Fruit fly (Drosophila melanogaster) whole organism, embryonic: ENCODE data around the gene PGRP-LF.

Experiments
- Atf6 ChIP-seq: fragments of 200-800 bp; sonication (Bioruptor generic); IDR thresholded peaks from 2 replicates; pipeline ENCODE4 v1.3.6; 2022; ENCODE audit warnings: missing biosample characterization, missing genetic modification characterization
- CG10209 ChIP-seq: fragments of 200-800 bp; sonication (Bioruptor generic); optimal IDR thresholded peaks from 3 replicates; lab custom pipeline; 2017; ENCODE audit warnings: missing biosample characterization, mild to moderate bottlenecking, missing genetic modification characterization, missing genetic modification reagents
- CG10431 ChIP-seq: fragments of 200-800 bp; sonication (Bioruptor generic); optimal IDR thresholded peaks from 3 replicates; lab custom pipeline; 2018; ENCODE audit warnings: missing biosample characterization, mild to moderate bottlenecking, missing genetic modification characterization
- CG10462 ChIP-seq: fragments of 200-800 bp; sonication (Bioruptor generic); optimal IDR thresholded peaks from 2 replicates; lab custom pipeline; 2016; ENCODE audit warnings: missing biosample characterization, missing genetic modification characterization
- CG10959 ChIP-seq: fragments of 200-800 bp; sonication (Bioruptor generic); IDR thresholded peaks from 2 replicates; pipeline ENCODE4 v1.3.6; 2022; ENCODE audit warnings: missing biosample characterization, missing genetic modification characterization
- CG1233 ChIP-seq: fragments of 200-800 bp; sonication (Bioruptor generic); optimal IDR thresholded peaks from 4 replicates; lab custom pipeline; 2018; ENCODE audit warnings: missing biosample characterization, mild to moderate bottlenecking, missing genetic modification characterization
- CG13296 ChIP-seq: fragments of 200-800 bp; sonication (Bioruptor generic); optimal IDR thresholded peaks from 3 replicates; lab custom pipeline; 2018; ENCODE audit warnings: missing biosample characterization, mild to moderate bottlenecking, missing genetic modification characterization
- CG14014 ChIP-seq: fragments of 200-800 bp; sonication (Bioruptor generic); IDR thresholded peaks from 2 replicates; pipeline ENCODE4 v1.3.6; 2022; ENCODE audit warnings: missing biosample characterization, missing genetic modification characterization
- CG14860 ChIP-seq: fragments of 200-800 bp; sonication (Bioruptor generic); IDR thresholded peaks from 3 replicates; pipeline ENCODE4 v1.3.6; 2022; ENCODE audit warnings: missing biosample characterization, missing genetic modification characterization; ENCODE audit not compliant: partially characterized antibody
- CG15011 ChIP-seq: fragments of 200-800 bp; sonication (Bioruptor generic); optimal IDR thresholded peaks from 3 replicates; lab custom pipeline; 2018; ENCODE audit warnings: missing biosample characterization, mild to moderate bottlenecking, missing genetic modification characterization
- CG1832 ChIP-seq: fragments of 200-800 bp; sonication (Bioruptor generic); optimal IDR thresholded peaks from 2 replicates; lab custom pipeline; 2017; ENCODE audit warnings: missing biosample characterization, mild to moderate bottlenecking, missing genetic modification characterization, inconsistent platforms
- CG2116 ChIP-seq: fragments of 200-800 bp; sonication (Bioruptor generic); optimal IDR thresholded peaks from 3 replicates; lab custom pipeline; 2018; ENCODE audit warnings: missing biosample characterization, mild to moderate bottlenecking, missing genetic modification characterization
- CG3407 ChIP-seq: fragments of 200-800 bp; sonication (Bioruptor generic); optimal IDR thresholded peaks from 2 replicates; lab custom pipeline; 2018; ENCODE audit warnings: missing biosample characterization, mild to moderate bottlenecking, missing genetic modification characterization
- CG6791 ChIP-seq: fragments of 200-800 bp; sonication (Bioruptor generic); IDR thresholded peaks from 3 replicates; pipeline ENCODE4 v1.3.6; 2022; ENCODE audit warnings: missing biosample characterization, missing genetic modification characterization; ENCODE audit not compliant: partially characterized antibody
- CG8924 ChIP-seq: fragments of 200-800 bp; optimal IDR thresholded peaks from 3 replicates; lab custom pipeline; 2019; ENCODE audit warnings: missing biosample characterization, mild to moderate bottlenecking, missing genetic modification characterization, moderate library complexity
- CG9932 ChIP-seq: fragments of 200-800 bp; sonication (Bioruptor generic); IDR thresholded peaks from 2 replicates; pipeline ENCODE4 v1.3.6; 2022; ENCODE audit warnings: missing biosample characterization, missing genetic modification characterization
- Dek ChIP-seq: fragments of 200-800 bp; sonication (Bioruptor generic); optimal IDR thresholded peaks from 3 replicates; lab custom pipeline; 2019; ENCODE audit warnings: missing biosample characterization, mild to moderate bottlenecking, missing genetic modification characterization, moderate library complexity
- E2f2 ChIP-seq: fragments of 200-800 bp; sonication (Bioruptor generic); IDR thresholded peaks from 2 replicates; pipeline ENCODE4 v1.3.6; 2022; ENCODE audit warnings: missing biosample characterization, missing genetic modification characterization
- Ets65A ChIP-seq: fragments of 200-800 bp; sonication (Bioruptor generic); peaks from one replicate; lab custom pipeline; 2016; ENCODE audit warnings: missing biosample characterization, missing genetic modification characterization
- Hmr ChIP-seq: fragments of 200-800 bp; sonication (Bioruptor generic); optimal IDR thresholded peaks from 3 replicates; lab custom pipeline; 2017; ENCODE audit warnings: mild to moderate bottlenecking, missing biosample characterization, missing genetic modification reagents, missing genetic modification characterization
- Hr3 ChIP-seq: fragments of 200-800 bp; sonication (Bioruptor generic); optimal IDR thresholded peaks from 3 replicates; lab custom pipeline; 2016; ENCODE audit warnings: missing biosample characterization, missing genetic modification characterization
- Med ChIP-seq: fragments of 200-800 bp; sonication (Bioruptor generic); peaks from one replicate; lab custom pipeline; 2016; ENCODE audit warnings: missing biosample characterization, missing genetic modification characterization, mild to moderate bottlenecking, inconsistent platforms, moderate library complexity
- Nf-YC ChIP-seq: fragments of 200-800 bp; optimal IDR thresholded peaks from 3 replicates; lab custom pipeline; 2019; ENCODE audit warnings: missing biosample characterization, mild to moderate bottlenecking, missing genetic modification characterization, moderate library complexity
- NfI ChIP-seq: fragments of 200-800 bp; sonication (Bioruptor generic); optimal IDR thresholded peaks from 3 replicates; lab custom pipeline; 2018; ENCODE audit warnings: missing biosample characterization, mild to moderate bottlenecking, missing genetic modification characterization, moderate library complexity
- Oli ChIP-seq: fragments of 200-800 bp; sonication (Bioruptor generic); optimal IDR thresholded peaks from 2 replicates; lab custom pipeline; 2018; ENCODE audit warnings: missing biosample characterization, mild to moderate bottlenecking, missing genetic modification characterization, moderate library complexity
- Ptx1 ChIP-seq: fragments of 200-800 bp; sonication (Bioruptor generic); IDR thresholded peaks from 2 replicates; pipeline ENCODE4 v1.3.6; 2022; ENCODE audit warnings: missing biosample characterization, missing genetic modification characterization
- Scr ChIP-seq: fragments of 200-800 bp; sonication (Bioruptor generic); IDR thresholded peaks from 2 replicates; pipeline ENCODE4 v1.3.6; 2022; ENCODE audit warnings: missing biosample characterization, missing genetic modification characterization; ENCODE audit not compliant: partially characterized antibody
- bbx ChIP-seq: fragments of 200-800 bp; sonication (Bioruptor generic); IDR thresholded peaks from 2 replicates; pipeline ENCODE4 v1.3.6; 2022; ENCODE audit warnings: missing biosample characterization, missing genetic modification characterization; ENCODE audit not compliant: partially characterized antibody
- bcd ChIP-seq: fragments of 200-800 bp; sonication (Bioruptor generic); optimal IDR thresholded peaks from 2 replicates; lab custom pipeline; 2017; ENCODE audit warnings: missing biosample characterization, mild to moderate bottlenecking, missing genetic modification characterization
- cg ChIP-seq: fragments of 200-800 bp; sonication (Bioruptor generic); optimal IDR thresholded peaks from 3 replicates; lab custom pipeline; 2019; ENCODE audit warnings: missing biosample characterization, mild to moderate bottlenecking, missing genetic modification characterization, moderate library complexity
- chinmo ChIP-seq: fragments of 200-800 bp; sonication (Bioruptor generic); IDR thresholded peaks from 4 replicates; pipeline ENCODE4 v1.3.6; 2022; ENCODE audit warnings: missing biosample characterization, missing genetic modification characterization; ENCODE audit not compliant: partially characterized antibody
- corto ChIP-seq: fragments of 200-800 bp; sonication (Bioruptor generic); optimal IDR thresholded peaks from 2 replicates; lab custom pipeline; 2016; ENCODE audit warnings: missing biosample characterization, mild to moderate bottlenecking, missing genetic modification characterization, moderate library complexity
- fd3F ChIP-seq: fragments of 200-800 bp; sonication (Bioruptor generic); optimal IDR thresholded peaks from 2 replicates; lab custom pipeline; 2018; ENCODE audit warnings: missing biosample characterization, mild to moderate bottlenecking, missing genetic modification characterization, moderate library complexity
- gce ChIP-seq: fragments of 200-800 bp; sonication (Bioruptor generic); IDR thresholded peaks from 3 replicates; pipeline ENCODE4 v1.3.6; 2022; ENCODE audit warnings: missing biosample characterization, missing genetic modification characterization
- hbn ChIP-seq: fragments of 200-800 bp; sonication (Bioruptor generic); IDR thresholded peaks from 2 replicates; pipeline ENCODE4 v1.3.6; 2022; ENCODE audit warnings: missing biosample characterization, missing genetic modification characterization; ENCODE audit not compliant: partially characterized antibody
- nom ChIP-seq: fragments of 200-800 bp; sonication (Bioruptor generic); optimal IDR thresholded peaks from 2 replicates; lab custom pipeline; 2017; ENCODE audit warnings: missing biosample characterization, missing genetic modification characterization, mild to moderate bottlenecking, moderate library complexity, missing genetic modification reagents
- pho ChIP-seq: fragments of 200-800 bp; sonication (Bioruptor generic); optimal IDR thresholded peaks from 2 replicates; lab custom pipeline; 2016; ENCODE audit warnings: missing biosample characterization, missing genetic modification characterization
- salm ChIP-seq: fragments of 200-800 bp; sonication (Bioruptor generic); optimal IDR thresholded peaks from 2 replicates; lab custom pipeline; 2018; ENCODE audit warnings: missing biosample characterization, mild to moderate bottlenecking, missing genetic modification characterization
- sd ChIP-seq: fragments of 200-800 bp; sonication (Bioruptor generic); optimal IDR thresholded peaks from 3 replicates; lab custom pipeline; 2018; ENCODE audit warnings: missing biosample characterization, mild to moderate bottlenecking, missing genetic modification characterization, moderate library complexity
- sens ChIP-seq: fragments of 200-800 bp; sonication (Bioruptor generic); peaks from one replicate; lab custom pipeline; 2016; ENCODE audit warnings: missing biosample characterization, missing genetic modification characterization
- seq ChIP-seq: fragments of 200-800 bp; sonication (Bioruptor generic); IDR thresholded peaks from 2 replicates; pipeline ENCODE4 v1.3.6; 2022; ENCODE audit warnings: missing biosample characterization, missing genetic modification characterization
- sr ChIP-seq: fragments of 200-800 bp; sonication (Bioruptor generic); IDR thresholded peaks from 3 replicates; pipeline ENCODE4 v1.3.6; 2022; ENCODE audit warnings: missing biosample characterization, missing genetic modification characterization
- tin ChIP-seq: fragments of 200-800 bp; sonication (Bioruptor generic); optimal IDR thresholded peaks from 3 replicates; lab custom pipeline; 2016; ENCODE audit warnings: missing biosample characterization, missing genetic modification characterization
- tx ChIP-seq: fragments of 200-800 bp; sonication (Bioruptor generic); optimal IDR thresholded peaks from 2 replicates; lab custom pipeline; 2016; ENCODE audit warnings: missing biosample characterization, missing genetic modification characterization
- zfh2 ChIP-seq: fragments of 200-800 bp; sonication (Bioruptor generic); optimal IDR thresholded peaks from 2 replicates; lab custom pipeline; 2016; ENCODE audit warnings: missing biosample characterization, missing genetic modification characterization

PGRP-LF gene

DNA sequence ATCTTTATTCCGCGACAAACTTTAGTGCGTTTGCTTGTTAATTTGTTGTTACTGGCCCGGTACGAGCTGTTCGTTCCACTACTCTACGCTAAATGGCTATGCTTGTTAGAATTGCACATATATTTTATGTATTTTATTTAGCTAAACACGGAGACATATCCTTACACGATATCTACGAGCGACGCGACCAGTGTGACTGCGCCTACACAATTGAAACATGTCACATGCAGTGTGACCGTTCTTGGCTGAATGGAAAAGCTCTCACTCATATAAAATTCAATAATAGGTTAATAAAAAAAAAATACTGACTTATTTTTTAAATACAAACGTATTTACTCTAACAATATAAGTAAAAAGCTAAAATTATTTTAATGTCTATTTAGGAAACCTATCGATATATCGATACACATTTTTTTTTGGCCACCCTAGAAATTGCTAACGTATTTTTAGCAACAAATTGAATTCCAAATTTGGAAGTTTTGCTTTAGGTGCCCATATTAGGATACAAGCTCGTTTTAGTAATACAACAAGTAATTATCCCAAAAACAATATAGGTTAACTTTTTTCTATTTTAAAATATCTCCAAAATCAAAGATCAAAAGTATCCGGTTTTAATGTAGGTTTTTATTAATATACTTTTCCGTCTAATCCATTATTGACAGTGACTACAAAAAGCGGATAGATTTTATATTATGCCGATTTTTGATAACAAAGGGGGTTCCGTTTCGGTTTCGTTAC is 49.8 kb downstream of the PGRP-LF start, which contains the start of gene CG4080 (continued):
- TF ChIP-seq Hr3 (GFP tag; lab: Kevin White, UChicago) (peak; percentile 19), corto (GFP tag; lab: Kevin White, UChicago) (peak; percentile 32), CG14014 (GFP tag; lab: Robert Waterston, UW) (peak; percentile 47; the same call in 1 of the 2 replicates), CG3407 (GFP tag; lab: Kevin White, UChicago) (no peak), Scr (peak; percentile 90), CG2116 (GFP tag; lab: Kevin White, UChicago) (peak; percentile 89), CG6791 (GFP tag; lab: Robert Waterston, UW) (peak; percentile 65; the same call in 1 of the 3 replicates), gce (GFP tag; lab: Robert Waterston, UW) (0 out of 3 replicates have a peak, but pooled peaks have one; percentile 5), E2f2 (GFP tag; lab: Robert Waterston, UW) (peak; percentile 29; the same call in 1 of the 2 replicates), CG14860 (GFP tag; lab: Robert Waterston, UW) (peak; percentile 59), hbn (GFP tag; lab: Robert Waterston, UW) (peak; percentile 75)

DNA sequence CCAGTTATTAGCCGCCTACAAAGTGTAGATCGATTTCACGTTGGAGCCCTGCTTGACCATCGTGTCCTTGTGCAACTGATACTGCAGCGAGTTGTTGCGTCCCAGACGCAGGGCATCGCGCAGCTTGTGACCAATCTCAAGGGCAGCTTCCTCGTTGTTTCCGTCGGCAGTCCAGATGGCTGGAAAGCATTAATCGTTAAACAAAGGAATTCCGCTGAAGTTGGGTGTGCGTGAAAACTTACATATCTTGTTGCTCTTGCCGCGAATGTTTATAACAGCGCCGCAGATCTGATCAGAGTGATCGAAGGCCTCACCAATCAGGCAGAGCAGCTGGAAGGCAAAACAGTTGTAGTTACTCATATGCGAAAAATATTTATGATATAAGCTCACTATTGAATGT is 50.4 kb downstream of the PGRP-LF start:
- no peak for TF ChIP-seq tx (GFP tag; lab: Kevin White, UChicago)
- TF ChIP-seq zfh2 (GFP tag; lab: Kevin White, UChicago), result no peak
- TF ChIP-seq tin (GFP tag; lab: Kevin White, UChicago), result no peak
- 0 out of 2 replicates have a peak, but pooled peaks have one; percentile 9 for TF ChIP-seq bbx
- TF ChIP-seq CG13296 (GFP tag; lab: Kevin White, UChicago), result no peak
- TF ChIP-seq CG8924, result no peak
- TF ChIP-seq Nf-YC (tag; lab: Kevin White, UChicago), result no peak
- TF ChIP-seq CG9932 (GFP tag; lab: Robert Waterston, UW), result no peak
- TF ChIP-seq salm (tag; lab: Kevin White, UChicago), result no peak
- 0 out of 2 replicates have a peak, but pooled peaks have one; percentile 30 for TF ChIP-seq Atf6 (GFP tag; lab: Robert Waterston, UW)
- TF ChIP-seq Ets65A (GFP tag; lab: Kevin White, UChicago), result no peak
- no peak for TF ChIP-seq Dek (tag; lab: Kevin White, UChicago)
- no peak for TF ChIP-seq Hmr
- TF ChIP-seq seq (GFP tag; lab: Robert Waterston, UW), result no peak
- no peak for TF ChIP-seq NfI (GFP tag; lab: Kevin White, UChicago)
- TF ChIP-seq, all 482 proteins: peak for 2

dm6 chr3L:9400697-9401353 is 51.4 kb downstream of the PGRP-LF start:
- TF ChIP-seq CG10959, result no peak
- TF ChIP-seq nom, result no peak
- no peak for TF ChIP-seq Ptx1 (GFP tag; lab: Robert Waterston, UW)
- no peak for TF ChIP-seq CG10209 (GFP tag; lab: Kevin White, UChicago)
- TF ChIP-seq sens (GFP tag; lab: Kevin White, UChicago), result peak; percentile 71
- TF ChIP-seq chinmo, result peak; percentile 67; the same call in 2 of the 4 replicates
- TF ChIP-seq cg, result peak; percentile 84
- TF ChIP-seq sd (tag; lab: Kevin White, UChicago), result no peak
- TF ChIP-seq CG1832 (GFP tag; lab: Kevin White, UChicago), result peak; percentile 3
- TF ChIP-seq CG15011 (GFP tag; lab: Kevin White, UChicago), result no peak
- TF ChIP-seq tx (GFP tag; lab: Kevin White, UChicago), result no peak
- TF ChIP-seq CG1233, result no peak
- no peak for TF ChIP-seq CG10431 (GFP tag; lab: Kevin White, UChicago)
- TF ChIP-seq CG10462 (GFP tag; lab: Kevin White, UChicago), result no peak
- no peak for TF ChIP-seq bcd (GFP tag; lab: Kevin White, UChicago)
- 0 out of 3 replicates have a peak, but pooled peaks have one; percentile 17 for TF ChIP-seq sr
- peak; percentile 71 for TF ChIP-seq Med (GFP tag; lab: Kevin White, UChicago)
- TF ChIP-seq Scr, result no peak
- TF ChIP-seq fd3F (GFP tag; lab: Kevin White, UChicago), result no peak
- no peak for TF ChIP-seq pho (GFP tag; lab: Kevin White, UChicago)
- no peak for TF ChIP-seq Oli (tag; lab: Kevin White, UChicago)
